Worm (Caenorhabditis elegans): ENCODE results near the gene atrn-1.

- TF ChIP-seq ama-1 (optimal IDR thresholded peaks at IDR 0.05) (no peak), hmg-4 (GFP tag; optimal IDR thresholded peaks at IDR 0.05) (no peak), tbx-37 (GFP tag; conservative IDR thresholded peaks at IDR 0.05) (no peak), tbx-11 (GFP tag; IDR thresholded peaks at IDR 0.05) (no peak), B0310.2 (tag; optimal IDR thresholded peaks at IDR 0.05) (no peak), sea-1 (GFP tag; conservative IDR thresholded peaks at IDR 0.05) (no peak), ets-7 (tag; optimal IDR thresholded peaks at IDR 0.05) (no peak), flt-1 (GFP tag; IDR thresholded peaks at IDR 0.05) (no peak), pes-1 (GFP tag; IDR thresholded peaks at IDR 0.05) (no peak), F13C5.2 (tag; optimal IDR thresholded peaks at IDR 0.05) (no peak), tra-4 (tag; optimal IDR thresholded peaks at IDR 0.05) (no peak), hmbx-1 (tag; optimal IDR thresholded peaks at IDR 0.05) (no peak), scrt-1 (GFP tag; IDR thresholded peaks at IDR 0.05) (no peak)
These were observed 28.1 kb downstream of the atrn-1 start for ce11 chrX:14739466-14739865.

Data from whole organism, early embryonic.